Worm (Caenorhabditis elegans) whole organism, mixed stage, embryonic: ENCODE data around the gene Y43F8B.15.

Experiments
- hlh-1 ChIP-seq: fragments of 150-350 bp; optimal IDR thresholded peaks from 2 replicates; lab custom pipeline; 2014; ENCODE audit warnings: missing biosample characterization, missing genetic modification reagents, missing genetic modification characterization
- nhr-76 ChIP-seq: sonication (generic microtip); optimal IDR thresholded peaks from 2 replicates; lab custom pipeline; 2017; ENCODE audit warnings: missing biosample characterization, missing genetic modification characterization

- TF ChIP-seq nhr-76 (tag; lab: Kevin White, UChicago) (no peak), hlh-1 (tag; lab: Kevin White, UChicago) (no peak)
These were observed 28.5 kb upstream of the Y43F8B.15 start, which contains the start of gene Y43F8B.7 for ce11 chrV:19490461-19490860.
